Fruit fly (Drosophila melanogaster) whole organism, embryonic: ENCODE data around the gene nkt.

Experiments
- Aef1 ChIP-seq: fragments of 200-800 bp; sonication (Bioruptor generic); IDR thresholded peaks from 3 replicates; pipeline ENCODE4 v1.3.6; 2022; ENCODE audit warnings: missing biosample characterization, missing genetic modification characterization
- CG10543 ChIP-seq: fragments of 200-800 bp; sonication (Bioruptor generic); optimal IDR thresholded peaks from 3 replicates; lab custom pipeline; 2017; ENCODE audit warnings: missing biosample characterization, mild to moderate bottlenecking, missing genetic modification characterization, moderate library complexity
- CG12071 ChIP-seq: fragments of 200-800 bp; sonication (Bioruptor generic); optimal IDR thresholded peaks from 3 replicates; lab custom pipeline; 2018; ENCODE audit warnings: missing biosample characterization, mild to moderate bottlenecking, missing genetic modification characterization
- CG12155 ChIP-seq: fragments of 200-800 bp; sonication (Bioruptor generic); optimal IDR thresholded peaks from 3 replicates; lab custom pipeline; 2016; ENCODE audit warnings: missing biosample characterization, missing genetic modification characterization
- CG12769 ChIP-seq: fragments of 200-800 bp; sonication (Bioruptor generic); optimal IDR thresholded peaks from 2 replicates; lab custom pipeline; 2019; ENCODE audit warnings: missing biosample characterization, mild to moderate bottlenecking, missing genetic modification characterization, moderate library complexity
- CG13894 ChIP-seq: fragments of 200-800 bp; sonication (Bioruptor generic); optimal IDR thresholded peaks from 3 replicates; lab custom pipeline; 2018; ENCODE audit warnings: missing biosample characterization, mild to moderate bottlenecking, missing genetic modification characterization, moderate library complexity
- CG15011 ChIP-seq: fragments of 200-800 bp; sonication (Bioruptor generic); optimal IDR thresholded peaks from 3 replicates; lab custom pipeline; 2018; ENCODE audit warnings: missing biosample characterization, mild to moderate bottlenecking, missing genetic modification characterization
- CG15514 ChIP-seq: fragments of 200-800 bp; sonication (Bioruptor generic); optimal IDR thresholded peaks from 3 replicates; lab custom pipeline; 2017; ENCODE audit warnings: missing biosample characterization, missing genetic modification characterization, mild to moderate bottlenecking, moderate library complexity, missing genetic modification reagents
- CG15696 ChIP-seq: fragments of 200-800 bp; sonication (Bioruptor generic); optimal IDR thresholded peaks from 2 replicates; lab custom pipeline; 2019; ENCODE audit warnings: missing biosample characterization, mild to moderate bottlenecking, missing genetic modification characterization, moderate library complexity
- CG17385 ChIP-seq: fragments of 200-800 bp; sonication (Bioruptor generic); optimal IDR thresholded peaks from 3 replicates; lab custom pipeline; 2018; ENCODE audit warnings: missing biosample characterization, mild to moderate bottlenecking, missing genetic modification characterization
- CG1792 ChIP-seq: fragments of 200-800 bp; sonication (Bioruptor generic); optimal IDR thresholded peaks from 2 replicates; lab custom pipeline; 2016; ENCODE audit warnings: missing biosample characterization, missing genetic modification characterization
- CG2129 ChIP-seq: fragments of 200-800 bp; sonication (Bioruptor generic); IDR thresholded peaks from 2 replicates; pipeline ENCODE4 v1.3.6; 2022; ENCODE audit warnings: missing biosample characterization, missing genetic modification characterization; ENCODE audit not compliant: partially characterized antibody
- CG2199 ChIP-seq: fragments of 200-800 bp; sonication (Bioruptor generic); IDR thresholded peaks from 3 replicates; pipeline ENCODE4 v1.3.6; 2022; ENCODE audit warnings: missing biosample characterization, missing genetic modification characterization
- CG4328 ChIP-seq: fragments of 200-800 bp; sonication (Bioruptor generic); optimal IDR thresholded peaks from 3 replicates; lab custom pipeline; 2017; ENCODE audit warnings: missing biosample characterization, missing genetic modification reagents, missing genetic modification characterization
- CG4617 ChIP-seq: fragments of 200-800 bp; sonication (Bioruptor generic); optimal IDR thresholded peaks from 3 replicates; lab custom pipeline; 2016; ENCODE audit warnings: missing biosample characterization, missing genetic modification characterization, borderline replicate concordance
- CG5953 ChIP-seq: fragments of 200-800 bp; sonication (Bioruptor generic); IDR thresholded peaks from 2 replicates; pipeline ENCODE4 v1.3.6; 2022; ENCODE audit warnings: missing biosample characterization, missing genetic modification characterization
- CG7271 ChIP-seq: fragments of 200-800 bp; sonication (Bioruptor generic); optimal IDR thresholded peaks from 2 replicates; lab custom pipeline; 2018; ENCODE audit warnings: missing biosample characterization, mild to moderate bottlenecking, missing genetic modification characterization, moderate library complexity
- Camta ChIP-seq: fragments of 200-800 bp; sonication (Bioruptor generic); optimal IDR thresholded peaks from 2 replicates; lab custom pipeline; 2016; ENCODE audit warnings: missing biosample characterization, missing genetic modification characterization
- CkIIα-i1 ChIP-seq: fragments of 200-800 bp; sonication (Bioruptor generic); IDR thresholded peaks from 2 replicates; pipeline ENCODE4 v1.3.6; 2022; ENCODE audit warnings: missing biosample characterization, missing genetic modification characterization
- D19A ChIP-seq: fragments of 200-800 bp; optimal IDR thresholded peaks from 3 replicates; lab custom pipeline; 2019; ENCODE audit warnings: missing biosample characterization, mild to moderate bottlenecking, missing genetic modification characterization, moderate library complexity
- D19B ChIP-seq: fragments of 200-800 bp; sonication (Bioruptor generic); optimal IDR thresholded peaks from 2 replicates; lab custom pipeline; 2017; ENCODE audit warnings: missing biosample characterization, mild to moderate bottlenecking, missing genetic modification characterization
- Drgx ChIP-seq: fragments of 200-800 bp; sonication (Bioruptor generic); IDR thresholded peaks from 2 replicates; pipeline ENCODE4 v1.3.6; 2022; ENCODE audit warnings: missing biosample characterization, missing genetic modification characterization
- Fer1 ChIP-seq: fragments of 200-800 bp; sonication (Bioruptor generic); optimal IDR thresholded peaks from 2 replicates; lab custom pipeline; 2017; ENCODE audit warnings: missing biosample characterization, mild to moderate bottlenecking, missing genetic modification characterization
- GATAe ChIP-seq: fragments of 200-800 bp; sonication (Bioruptor generic); conservative IDR thresholded peaks from 2 replicates; pipeline ENCODE4 v1.3.6; 2022; ENCODE audit warnings: missing biosample characterization, missing genetic modification characterization
- Hr39 ChIP-seq: fragments of >200 bp; optimal IDR thresholded peaks from 2 replicates; lab custom pipeline; 2017
- Lim3 ChIP-seq: fragments of 200-800 bp; sonication (Bioruptor generic); IDR thresholded peaks from 2 replicates; pipeline ENCODE4 v1.3.6; 2022; ENCODE audit warnings: missing biosample characterization, missing genetic modification characterization
- al ChIP-seq: fragments of 200-800 bp; sonication (Bioruptor generic); IDR thresholded peaks from 2 replicates; pipeline ENCODE4 v1.3.6; 2022; ENCODE audit warnings: missing biosample characterization, missing genetic modification characterization
- chif ChIP-seq, 2 experiments: fragments of 200-800 bp; sonication (Bioruptor generic); optimal IDR thresholded peaks; 3 replicates each; lab custom pipeline; 2016; ENCODE audit warnings: missing biosample characterization in 2 of 2, missing genetic modification characterization in 2 of 2
- chinmo ChIP-seq: fragments of 200-800 bp; sonication (Bioruptor generic); IDR thresholded peaks from 4 replicates; pipeline ENCODE4 v1.3.6; 2022; ENCODE audit warnings: missing biosample characterization, missing genetic modification characterization; ENCODE audit not compliant: partially characterized antibody
- chm ChIP-seq: fragments of 200-800 bp; sonication (Bioruptor generic); IDR thresholded peaks from 2 replicates; pipeline ENCODE4 v1.3.6; 2022; ENCODE audit warnings: missing biosample characterization, missing genetic modification characterization
- corto ChIP-seq: fragments of 200-800 bp; sonication (Bioruptor generic); optimal IDR thresholded peaks from 2 replicates; lab custom pipeline; 2016; ENCODE audit warnings: missing biosample characterization, mild to moderate bottlenecking, missing genetic modification characterization, moderate library complexity
- cwo ChIP-seq: fragments of 200-800 bp; sonication (Bioruptor generic); optimal IDR thresholded peaks from 3 replicates; lab custom pipeline; 2017; ENCODE audit warnings: missing biosample characterization, missing genetic modification characterization, mild to moderate bottlenecking, moderate library complexity, missing genetic modification reagents
- dysf ChIP-seq: fragments of 200-800 bp; sonication (Bioruptor generic); IDR thresholded peaks from 3 replicates; pipeline ENCODE4 v1.3.6; 2022; ENCODE audit warnings: missing biosample characterization, missing genetic modification characterization
- gfzf ChIP-seq: fragments of 200-800 bp; sonication (Bioruptor generic); optimal IDR thresholded peaks from 2 replicates; lab custom pipeline; 2016; ENCODE audit warnings: missing biosample characterization, mild to moderate bottlenecking, missing genetic modification characterization, moderate library complexity
- grau ChIP-seq: fragments of 200-800 bp; optimal IDR thresholded peaks from 3 replicates; lab custom pipeline; 2019; ENCODE audit warnings: missing biosample characterization, mild to moderate bottlenecking, missing genetic modification characterization, moderate library complexity
- grn ChIP-seq: fragments of 200-800 bp; sonication (Bioruptor generic); optimal IDR thresholded peaks from 3 replicates; lab custom pipeline; 2017; ENCODE audit warnings: missing biosample characterization, missing genetic modification characterization
- hth ChIP-seq: fragments of >200 bp; optimal IDR thresholded peaks from 2 replicates; lab custom pipeline; 2017; ENCODE audit warnings: inconsistent platforms
- jumu ChIP-seq: fragments of 200-800 bp; sonication (Bioruptor generic); optimal IDR thresholded peaks from 3 replicates; lab custom pipeline; 2016; ENCODE audit warnings: missing biosample characterization, missing genetic modification characterization
- lab ChIP-seq: fragments of 200-800 bp; sonication (Bioruptor generic); optimal IDR thresholded peaks from 3 replicates; lab custom pipeline; 2017; ENCODE audit warnings: missing biosample characterization, missing genetic modification characterization, mild to moderate bottlenecking, moderate library complexity, missing genetic modification reagents
- pho ChIP-seq: fragments of 200-800 bp; sonication (Bioruptor generic); optimal IDR thresholded peaks from 2 replicates; lab custom pipeline; 2016; ENCODE audit warnings: missing biosample characterization, missing genetic modification characterization
- pros ChIP-seq: fragments of 200-800 bp; sonication (Bioruptor generic); optimal IDR thresholded peaks from 3 replicates; lab custom pipeline; 2019; ENCODE audit warnings: missing biosample characterization, mild to moderate bottlenecking, missing genetic modification characterization, moderate library complexity
- repo ChIP-seq: fragments of 200-800 bp; sonication (Bioruptor generic); optimal IDR thresholded peaks from 2 replicates; lab custom pipeline; 2016; ENCODE audit warnings: missing biosample characterization, missing genetic modification characterization
- sd ChIP-seq: fragments of 200-800 bp; sonication (Bioruptor generic); optimal IDR thresholded peaks from 3 replicates; lab custom pipeline; 2018; ENCODE audit warnings: missing biosample characterization, mild to moderate bottlenecking, missing genetic modification characterization, moderate library complexity
- sens ChIP-seq: fragments of 200-800 bp; sonication (Bioruptor generic); peaks from one replicate; lab custom pipeline; 2016; ENCODE audit warnings: missing biosample characterization, missing genetic modification characterization
- so ChIP-seq: fragments of 200-800 bp; sonication (Bioruptor generic); IDR thresholded peaks from 3 replicates; pipeline ENCODE4 v1.3.6; 2022; ENCODE audit warnings: missing biosample characterization, missing genetic modification characterization
- tna ChIP-seq: fragments of 200-800 bp; sonication (Bioruptor generic); IDR thresholded peaks from 2 replicates; pipeline ENCODE4 v1.3.6; 2022; ENCODE audit warnings: missing biosample characterization, missing genetic modification characterization; ENCODE audit not compliant: partially characterized antibody
- tx ChIP-seq: fragments of 200-800 bp; sonication (Bioruptor generic); optimal IDR thresholded peaks from 2 replicates; lab custom pipeline; 2016; ENCODE audit warnings: missing biosample characterization, missing genetic modification characterization
- vvl ChIP-seq: fragments of 200-800 bp; sonication (Bioruptor generic); IDR thresholded peaks from 2 replicates; pipeline ENCODE4 v1.3.6; 2022; ENCODE audit warnings: missing biosample characterization, missing genetic modification characterization
- yki ChIP-seq: fragments of >200 bp; optimal IDR thresholded peaks from 3 replicates; lab custom pipeline; 2018

Gene nkt

dm6 chr3L:11237127-11237759 lies 36.1 kb downstream of the nkt start (continued):
- TF ChIP-seq CG7271 (tag; lab: Kevin White, UChicago) (peak; percentile 86), sd (tag; lab: Kevin White, UChicago) (no peak), tx (GFP tag; lab: Kevin White, UChicago) (no peak), corto (no peak), yki (lab: Kevin White, UChicago) (no peak), Drgx (GFP tag; lab: Robert Waterston, UW) (no peak), dysf (GFP tag; lab: Robert Waterston, UW) (no peak), al (GFP tag; lab: Robert Waterston, UW) (no peak), pros (no peak)

dm6 chr3L:11239191-11239641 lies 38.1 kb downstream of the nkt start:
- no peak for TF ChIP-seq CG4617 (GFP tag; lab: Kevin White, UChicago)
- no peak for TF ChIP-seq tna (GFP tag; lab: Robert Waterston, UW)
- no peak for TF ChIP-seq CG12071 (GFP tag; lab: Kevin White, UChicago)
- no peak for TF ChIP-seq pros
- peak; percentile 88; the same call in 3 of the 4 replicates for TF ChIP-seq chinmo (GFP tag; lab: Robert Waterston, UW)
- no peak for TF ChIP-seq chif (GFP tag; optimal IDR thresholded peaks at IDR 0.05; lab: Kevin White, UChicago)
- TF ChIP-seq Camta, result no peak
- TF ChIP-seq cwo (GFP tag; lab: Kevin White, UChicago), result peak; percentile 78
- TF ChIP-seq CG15696 (tag; lab: Kevin White, UChicago), result no peak
- no peak for TF ChIP-seq CG2129 (GFP tag; lab: Robert Waterston, UW)
- TF ChIP-seq gfzf (GFP tag; lab: Kevin White, UChicago), result no peak
- no peak for TF ChIP-seq CG12155 (GFP tag; lab: Kevin White, UChicago)
- peak; percentile 33; the same call in 1 of the 2 replicates for TF ChIP-seq Lim3 (GFP tag; lab: Robert Waterston, UW)
- TF ChIP-seq GATAe (GFP tag; lab: Robert Waterston, UW), result 0 out of 2 replicates have a peak, but pooled peaks have one; percentile 26
- peak; percentile 1 for TF ChIP-seq sens (GFP tag; lab: Kevin White, UChicago)
- TF ChIP-seq CkIIα-i1 (GFP tag; lab: Robert Waterston, UW), result no peak
- no peak for TF ChIP-seq CG1792
- no peak for TF ChIP-seq so (GFP tag; lab: Robert Waterston, UW)
- peak; percentile 49 for TF ChIP-seq lab (GFP tag; lab: Kevin White, UChicago)
- peak; percentile 48 for TF ChIP-seq CG12769
- TF ChIP-seq repo (GFP tag; lab: Kevin White, UChicago), result no peak
- TF ChIP-seq dysf (GFP tag; lab: Robert Waterston, UW), result no peak
- no peak for TF ChIP-seq Hr39 (lab: Kevin White, UChicago)
- peak; percentile 56 for TF ChIP-seq vvl (GFP tag; lab: Robert Waterston, UW)
- no peak for TF ChIP-seq D19B
- TF ChIP-seq jumu (GFP tag; lab: Kevin White, UChicago), result no peak
- TF ChIP-seq grau (tag; lab: Kevin White, UChicago), result peak; percentile 1
- no peak for TF ChIP-seq D19A (tag; lab: Kevin White, UChicago)
- no peak for TF ChIP-seq CG17385 (GFP tag; lab: Kevin White, UChicago)
- no peak for TF ChIP-seq CG5953 (GFP tag; lab: Robert Waterston, UW)
- TF ChIP-seq chm, result no peak
- TF ChIP-seq CG15011 (GFP tag; lab: Kevin White, UChicago), result no peak
- TF ChIP-seq CG13894 (tag; lab: Kevin White, UChicago), result peak; percentile 26
- no peak for TF ChIP-seq Aef1
- TF ChIP-seq CG2199 (GFP tag; lab: Robert Waterston, UW), result peak; percentile 73; the same call in 1 of the 3 replicates
- TF ChIP-seq CG4328, result no peak
- no peak for TF ChIP-seq hth (lab: Kevin White, UChicago)
- TF ChIP-seq CG15514 (GFP tag; lab: Kevin White, UChicago), result no peak
- no peak for TF ChIP-seq pho (GFP tag; lab: Kevin White, UChicago)
- TF ChIP-seq Fer1 (GFP tag; lab: Kevin White, UChicago), result no peak
- peak; percentile 77 for TF ChIP-seq grn (GFP tag; lab: Kevin White, UChicago)
- TF ChIP-seq CG10543, result peak; percentile 51
